Fruit fly (Drosophila melanogaster) S2 (cell line): ENCODE results near the gene TBC1D16.

ENCODE experiments used
- CG8478 ChIP-seq: fragments of >200 bp; optimal IDR thresholded peaks from 2 replicates; lab custom pipeline; 2018
- CTCF ChIP-seq, 2 experiments: fragments of >200 bp; optimal IDR thresholded peaks; 2 replicates each; lab custom pipeline; 2018

DNA sequence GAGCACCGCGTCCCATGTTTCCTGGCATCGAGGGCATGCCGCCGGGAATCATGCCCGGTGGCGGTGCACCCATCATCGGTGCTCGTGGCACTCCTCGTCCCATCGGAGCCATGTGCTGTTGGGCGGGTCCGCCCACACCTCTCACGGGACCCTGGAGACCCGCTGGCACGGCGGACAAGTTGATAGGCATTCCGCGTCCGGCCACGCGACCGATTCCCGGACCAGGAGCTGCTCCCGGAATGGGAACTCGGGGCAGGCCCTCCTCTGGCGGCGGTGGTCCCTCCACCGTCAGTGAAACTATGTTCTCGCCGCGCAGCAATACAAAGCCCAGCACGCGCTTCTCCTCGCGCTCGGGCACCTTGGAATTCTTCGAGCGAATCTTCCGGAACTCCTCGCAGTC lies 9.9 kb downstream of the TBC1D16 start:
- TF ChIP-seq CTCF (optimal IDR thresholded peaks at IDR 0.05; lab: Kevin White, UChicago): no peak
- no peak for TF ChIP-seq CG8478
